Worm (Caenorhabditis elegans) whole organism, L4 larva: Measurements from ENCODE around the gene F38E9.1.

Experiments
- D1046.2 ChIP-seq: fragments of 200-800 bp; sonication (Bioruptor generic); IDR thresholded peaks from 2 replicates; pipeline ENCODE4 v1.3.6; 2022; ENCODE audit warnings: missing genetic modification characterization, missing compliant biosample characterization
- F37D6.2 ChIP-seq: sonication (generic microtip); optimal IDR thresholded peaks from 2 replicates; lab custom pipeline; 2016; ENCODE audit warnings: mild to moderate bottlenecking, missing genetic modification characterization, missing compliant biosample characterization
- aha-1 ChIP-seq: fragments of 150-350 bp; peaks from one replicate; lab custom pipeline; 2014; ENCODE audit warnings: missing biosample characterization, missing genetic modification characterization
- attf-4 ChIP-seq: sonication (generic microtip); optimal IDR thresholded peaks from 3 replicates; lab custom pipeline; 2017; ENCODE audit warnings: missing biosample characterization, missing genetic modification characterization
- ctbp-1 ChIP-seq: fragments of 200-800 bp; sonication (Bioruptor generic); IDR thresholded peaks from 2 replicates; pipeline ENCODE4 v1.3.6; 2022; ENCODE audit warnings: missing genetic modification reagents, missing genetic modification characterization, missing compliant biosample characterization
- daf-12 ChIP-seq: fragments of 150-350 bp; optimal IDR thresholded peaks from 2 replicates; lab custom pipeline; 2014; ENCODE audit warnings: missing biosample characterization, missing genetic modification reagents, missing genetic modification characterization
- daf-16 ChIP-seq, 3 experiments: sonication (generic microtip); optimal IDR thresholded peaks; 2 replicates each; lab custom pipeline; 2016 to 2017; ENCODE audit warnings: missing genetic modification characterization in 3 of 3, missing genetic modification reagents in 3 of 3, mild to moderate bottlenecking in 2 of 3, missing compliant biosample characterization in 2 of 3, missing biosample characterization in 1 of 3, moderate library complexity in 1 of 3
- daf-8 ChIP-seq: fragments of 200-800 bp; sonication (Bioruptor generic); IDR thresholded peaks from 2 replicates; pipeline ENCODE4 v1.3.6; 2022; ENCODE audit warnings: missing genetic modification characterization, missing compliant biosample characterization
- dmd-8 ChIP-seq: fragments of 200-800 bp; sonication (Bioruptor generic); IDR thresholded peaks from 2 replicates; pipeline ENCODE4 v1.3.6; 2022; ENCODE audit warnings: missing genetic modification characterization, missing compliant biosample characterization
- dpl-1 ChIP-seq: fragments of 150-350 bp; optimal IDR thresholded peaks from 2 replicates; lab custom pipeline; 2014; ENCODE audit warnings: missing biosample characterization, missing genetic modification reagents, missing genetic modification characterization
- duxl-1 ChIP-seq: sonication (generic microtip); optimal IDR thresholded peaks from 2 replicates; lab custom pipeline; 2016; ENCODE audit warnings: mild to moderate bottlenecking, missing genetic modification characterization, moderate library complexity, missing compliant biosample characterization; ENCODE audit not compliant: poor library complexity
- dve-1 ChIP-seq: sonication (generic microtip); optimal IDR thresholded peaks from 2 replicates; lab custom pipeline; 2017; ENCODE audit warnings: antibody characterized with exemption, mild to moderate bottlenecking, missing genetic modification characterization, missing compliant biosample characterization; ENCODE audit not compliant: insufficient read depth
- egl-43 ChIP-seq: fragments of 200-800 bp; sonication (Bioruptor generic); IDR thresholded peaks from 2 replicates; pipeline ENCODE4 v1.3.6; 2022; ENCODE audit warnings: missing genetic modification reagents, missing genetic modification characterization, missing compliant biosample characterization
- fkh-10 ChIP-seq: fragments of 150-350 bp; optimal IDR thresholded peaks from 2 replicates; lab custom pipeline; 2014; ENCODE audit warnings: missing biosample characterization, missing genetic modification reagents, missing genetic modification characterization
- gei-8 ChIP-seq: fragments of 200-800 bp; sonication (Bioruptor generic); optimal IDR thresholded peaks from 2 replicates; lab custom pipeline; 2018; ENCODE audit warnings: mild to moderate bottlenecking, missing genetic modification characterization, missing compliant biosample characterization
- hif-1 ChIP-seq, 2 experiments: sonication (generic microtip); optimal IDR thresholded peaks; 2 replicates each; lab custom pipeline; 2016 to 2017; ENCODE audit warnings: missing compliant biosample characterization in 2 of 2, missing genetic modification characterization in 2 of 2, missing genetic modification reagents in 2 of 2, missing genotype in 2 of 2, mild to moderate bottlenecking in 1 of 2
- hlh-30 ChIP-seq: sonication (generic microtip); optimal IDR thresholded peaks from 2 replicates; lab custom pipeline; 2017; ENCODE audit warnings: antibody characterized with exemption, mild to moderate bottlenecking, missing genetic modification characterization, missing compliant biosample characterization; ENCODE audit not compliant: insufficient read depth
- jun-1 ChIP-seq: fragments of 150-350 bp; optimal IDR thresholded peaks from 2 replicates; lab custom pipeline; 2014; ENCODE audit warnings: missing biosample characterization, missing genetic modification reagents, missing genetic modification characterization
- lin-13 ChIP-seq: fragments of 150-350 bp; optimal IDR thresholded peaks from 2 replicates; lab custom pipeline; 2014; ENCODE audit warnings: missing biosample characterization, missing genetic modification reagents, missing genetic modification characterization
- lin-38 ChIP-seq: fragments of 200-800 bp; sonication (Bioruptor generic); IDR thresholded peaks from 2 replicates; pipeline ENCODE4 v1.3.6; 2022; ENCODE audit warnings: missing genetic modification reagents, missing genetic modification characterization, missing compliant biosample characterization
- lsy-2 ChIP-seq, 2 experiments: fragments of 150-350 bp in 1 of 2; sonication (generic microtip) in 1 of 2; optimal IDR thresholded peaks; 2 replicates each; lab custom pipeline; 2014 to 2017; ENCODE audit warnings: missing biosample characterization in 2 of 2, missing genetic modification characterization in 2 of 2
- mep-1 ChIP-seq: fragments of 150-350 bp; sonication (generic microtip); optimal IDR thresholded peaks from 3 replicates; lab custom pipeline; 2014; ENCODE audit warnings: missing biosample characterization, missing genetic modification characterization
- mxl-3 ChIP-seq: fragments of 200-800 bp; sonication (Bioruptor generic); optimal IDR thresholded peaks from 2 replicates; lab custom pipeline; 2018; ENCODE audit warnings: mild to moderate bottlenecking, missing genetic modification characterization, missing compliant biosample characterization
- nhr-25 ChIP-seq: sonication (generic microtip); optimal IDR thresholded peaks from 2 replicates; lab custom pipeline; 2017; ENCODE audit warnings: missing genetic modification characterization, mild to moderate bottlenecking, missing compliant biosample characterization, antibody characterized with exemption, moderate library complexity, borderline replicate concordance; ENCODE audit not compliant: insufficient read depth
- nhr-28 ChIP-seq: fragments of 150-350 bp; optimal IDR thresholded peaks from 2 replicates; lab custom pipeline; 2014; ENCODE audit warnings: missing biosample characterization, missing genetic modification characterization
- nhr-42 ChIP-seq: fragments of 200-800 bp; sonication (Bioruptor generic); IDR thresholded peaks from 2 replicates; pipeline ENCODE4 v1.3.6; 2022; ENCODE audit warnings: missing genetic modification characterization, missing compliant biosample characterization
- nhr-48 ChIP-seq: sonication (generic microtip); optimal IDR thresholded peaks from 2 replicates; lab custom pipeline; 2016; ENCODE audit warnings: mild to moderate bottlenecking, missing genetic modification characterization, missing compliant biosample characterization
- nhr-6 ChIP-seq: fragments of 150-350 bp; optimal IDR thresholded peaks from 2 replicates; lab custom pipeline; 2014; ENCODE audit warnings: missing biosample characterization, missing genetic modification characterization
- nhr-77 ChIP-seq: fragments of 150-350 bp; optimal IDR thresholded peaks from 2 replicates; lab custom pipeline; 2014; ENCODE audit warnings: missing biosample characterization, missing genetic modification characterization
- saeg-2 ChIP-seq: fragments of 200-800 bp; sonication (Bioruptor generic); IDR thresholded peaks from 2 replicates; pipeline ENCODE4 v1.3.6; 2022; ENCODE audit warnings: missing genetic modification reagents, missing genetic modification characterization, missing compliant biosample characterization
- set-16 ChIP-seq: fragments of 200-800 bp; sonication (Bioruptor generic); IDR thresholded peaks from 2 replicates; pipeline ENCODE4 v1.3.6; 2022; ENCODE audit warnings: missing genetic modification reagents, missing genetic modification characterization, missing compliant biosample characterization
- spr-1 ChIP-seq: sonication (generic microtip); optimal IDR thresholded peaks from 2 replicates; lab custom pipeline; 2016; ENCODE audit warnings: mild to moderate bottlenecking, missing genetic modification characterization, missing compliant biosample characterization
- unc-62 ChIP-seq, 3 experiments: fragments of 150-350 bp in 1 of 3; sonication (generic microtip); optimal IDR thresholded peaks in 2 of 3; peaks in 1 of 3; 1 replicate in 1 of 3; 2 replicates in 2 of 3; lab custom pipeline; 2014 to 2017; ENCODE audit warnings: missing biosample characterization in 3 of 3, missing genetic modification characterization in 3 of 3, missing genetic modification reagents in 3 of 3, missing genotype in 1 of 3
- vab-7 ChIP-seq: fragments of 200-800 bp; sonication (Bioruptor generic); IDR thresholded peaks from 2 replicates; pipeline ENCODE4 v1.3.6; 2022; ENCODE audit warnings: missing genetic modification reagents, missing genetic modification characterization, missing compliant biosample characterization
- zip-11 ChIP-seq: fragments of 200-800 bp; sonication (Bioruptor generic); IDR thresholded peaks from 2 replicates; pipeline ENCODE4 v1.3.6; 2022; ENCODE audit warnings: missing genetic modification characterization, missing compliant biosample characterization
- ztf-7 ChIP-seq: fragments of 150-350 bp; optimal IDR thresholded peaks from 2 replicates; lab custom pipeline; 2014; ENCODE audit warnings: missing biosample characterization, missing genetic modification characterization

Gene F38E9.1

DNA sequence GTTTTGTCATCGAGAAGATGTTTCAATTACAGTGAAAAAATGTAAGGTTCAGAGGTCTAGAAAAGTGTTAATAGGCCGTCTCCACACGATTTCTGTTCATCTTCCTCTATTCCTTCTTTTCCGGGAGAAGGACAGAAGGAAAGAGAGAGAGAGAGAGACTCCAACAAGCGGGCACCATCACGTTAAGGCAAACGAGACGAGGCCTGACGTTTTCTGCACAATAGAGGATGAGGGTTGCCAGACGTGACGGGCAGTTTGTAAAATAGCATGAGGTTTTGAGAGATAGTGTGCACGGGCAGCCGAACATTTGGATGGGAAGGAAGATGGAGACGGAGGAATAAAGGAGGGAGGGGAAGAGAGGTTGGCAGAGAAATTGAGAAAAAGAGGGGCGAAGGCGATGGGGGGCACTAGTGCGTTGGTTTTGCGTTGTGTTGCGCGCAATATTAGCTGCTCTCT lies 25.0 kb upstream of the F38E9.1 start, which contains the start of gene twf-2 (continued):
- TF ChIP-seq daf-8 (GFP tag; lab: Robert Waterston, UW) (no peak), F37D6.2 (tag; lab: Kevin White, UChicago) (peak; percentile 47), nhr-42 (GFP tag; lab: Robert Waterston, UW) (0 out of 2 replicates have a peak, but pooled peaks have one; percentile 45), ctbp-1 (peak; percentile 77), ztf-7 (tag; lab: Kevin White, UChicago) (peak; percentile 50), mep-1 (tag; lab: Kevin White, UChicago) (peak; percentile 88), dmd-8 (GFP tag; lab: Robert Waterston, UW) (no peak), D1046.2 (no peak), mxl-3 (GFP tag; lab: Kevin White, UChicago) (peak; percentile 85), nhr-48 (peak; percentile 62), nhr-28 (tag; lab: Kevin White, UChicago) (peak; percentile 53), jun-1 (tag; lab: Kevin White, UChicago) (peak; percentile 4), nhr-6 (tag; lab: Kevin White, UChicago) (peak; percentile 76), nhr-77 (tag; lab: Kevin White, UChicago) (peak; percentile 11), egl-43 (peak; percentile 83), daf-16 (GFP tag; optimal IDR thresholded peaks at IDR 0.05; lab: Kevin White, UChicago) (peak; percentile 26 to 55), daf-16 (tag; optimal IDR thresholded peaks at IDR 0.05; lab: Kevin White, UChicago) (peak; percentile 31), vab-7 (GFP tag; lab: Robert Waterston, UW) (0 out of 2 replicates have a peak, but pooled peaks have one; percentile 8), duxl-1 (tag; lab: Kevin White, UChicago) (no peak), nhr-25 (tag; lab: Kevin White, UChicago) (no peak), zip-11 (GFP tag; lab: Robert Waterston, UW) (no peak), fkh-10 (GFP tag; lab: Kevin White, UChicago) (peak; percentile 69), hlh-30 (peak; percentile 90), dve-1 (tag; lab: Kevin White, UChicago) (peak; percentile 78), spr-1 (tag; lab: Kevin White, UChicago) (peak; percentile 50), hif-1 (tag; optimal IDR thresholded peaks at IDR 0.05; lab: Kevin White, UChicago) (peak; percentile 1 to 71), lsy-2 (tag; optimal IDR thresholded peaks at IDR 0.05; lab: Kevin White, UChicago) (peak; percentile 28 to 62), gei-8 (GFP tag; lab: Kevin White, UChicago) (no peak), lin-13 (GFP tag; lab: Kevin White, UChicago) (peak; percentile 26), dpl-1 (peak; percentile 21), aha-1 (tag; lab: Kevin White, UChicago) (peak; percentile 34), attf-4 (tag; lab: Kevin White, UChicago) (no peak)

DNA sequence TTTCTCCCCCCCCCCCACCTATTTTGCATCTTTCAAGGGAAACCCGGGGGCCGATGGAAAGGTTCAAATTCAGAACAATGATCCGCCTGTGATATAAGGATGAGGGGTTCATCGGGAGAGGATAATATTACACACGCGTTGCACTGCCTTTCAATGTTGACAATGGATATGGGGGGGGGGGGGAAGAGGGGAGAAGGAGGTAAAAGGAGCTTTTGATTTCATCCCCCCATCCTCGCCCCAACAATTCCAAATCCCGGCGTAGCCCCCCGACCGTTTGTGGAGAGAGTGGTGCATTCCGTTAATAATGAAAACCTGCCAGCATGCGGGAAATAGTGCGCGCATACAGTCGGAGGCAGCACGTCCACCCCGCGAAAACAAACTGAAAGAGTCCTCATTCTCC lies 23.7 kb upstream of the F38E9.1 start:
- no peak for TF ChIP-seq lin-38 (GFP tag; lab: Robert Waterston, UW)
- peak; percentile 40; the same call in 1 of the 2 replicates for TF ChIP-seq egl-43
- TF ChIP-seq set-16 (GFP tag; lab: Robert Waterston, UW): peak; percentile 47
- no peak for TF ChIP-seq daf-12 (tag; lab: Kevin White, UChicago)
- TF ChIP-seq, all 104 proteins: peak for 2

- peak in 1 of 2 experiments; percentile 95 for TF ChIP-seq unc-62 (GFP tag; optimal IDR thresholded peaks at IDR 0.05 in 1 of 2; lab: Kevin White, UChicago)
- no peak for TF ChIP-seq unc-62 (tag; optimal IDR thresholded peaks at IDR 0.05; lab: Kevin White, UChicago)
- no peak for TF ChIP-seq saeg-2 (GFP tag; lab: Robert Waterston, UW)
These were observed 19.7 kb upstream of the F38E9.1 start for ce11 chrX:16451124-16451523.
